Worm (Caenorhabditis elegans) whole organism, L3 larva: ENCODE results near the gene K01A6.8.

Experiments used
- R02D3.7 ChIP-seq: fragments of 150-350 bp; optimal IDR thresholded peaks from 2 replicates; lab custom pipeline; 2014; ENCODE audit warnings: missing biosample characterization, missing genetic modification characterization
- ZK546.5 ChIP-seq: sonication (generic microtip); optimal IDR thresholded peaks from 2 replicates; lab custom pipeline; 2017; ENCODE audit warnings: missing biosample characterization, missing genetic modification characterization
- ama-1 ChIP-seq: fragments of 150-350 bp; optimal IDR thresholded peaks from 2 replicates; lab custom pipeline; 2018
- ceh-16 ChIP-seq: sonication (generic microtip); optimal IDR thresholded peaks from 2 replicates; lab custom pipeline; 2017; ENCODE audit warnings: missing biosample characterization, missing genetic modification characterization
- ceh-28 ChIP-seq: fragments of 150-350 bp; optimal IDR thresholded peaks from 2 replicates; lab custom pipeline; 2014; ENCODE audit warnings: missing biosample characterization, missing genetic modification reagents, missing genetic modification characterization
- ceh-82 ChIP-seq: fragments of 150-350 bp; optimal IDR thresholded peaks from 2 replicates; lab custom pipeline; 2014; ENCODE audit warnings: missing biosample characterization, missing genetic modification characterization
- ceh-9 ChIP-seq: sonication (generic microtip); optimal IDR thresholded peaks from 2 replicates; lab custom pipeline; 2018; ENCODE audit warnings: missing biosample characterization, missing genetic modification characterization
- daf-12 ChIP-seq: fragments of 150-350 bp; optimal IDR thresholded peaks from 2 replicates; lab custom pipeline; 2014; ENCODE audit warnings: missing biosample characterization, missing genetic modification reagents, missing genetic modification characterization
- egl-27 ChIP-seq: sonication (generic microtip); optimal IDR thresholded peaks from 4 replicates; lab custom pipeline; 2017; ENCODE audit warnings: missing biosample characterization, missing genetic modification reagents, missing genetic modification characterization
- egl-5 ChIP-seq: fragments of 150-350 bp; optimal IDR thresholded peaks from 2 replicates; lab custom pipeline; 2017; ENCODE audit warnings: missing biosample characterization, missing genetic modification reagents, missing genetic modification characterization, inconsistent platforms
- elt-1 ChIP-seq: fragments of 150-350 bp; optimal IDR thresholded peaks from 2 replicates; lab custom pipeline; 2014; ENCODE audit warnings: missing biosample characterization, missing genetic modification characterization
- elt-2 ChIP-seq: sonication (generic microtip); optimal IDR thresholded peaks from 2 replicates; lab custom pipeline; 2016; ENCODE audit warnings: missing genetic modification reagents, mild to moderate bottlenecking, missing genetic modification characterization, missing compliant biosample characterization
- fkh-10 ChIP-seq: sonication (generic microtip); optimal IDR thresholded peaks from 2 replicates; lab custom pipeline; 2017; ENCODE audit warnings: missing biosample characterization, missing genetic modification reagents, missing genetic modification characterization
- fkh-2 ChIP-seq: fragments of 150-350 bp; optimal IDR thresholded peaks from 2 replicates; lab custom pipeline; 2014; ENCODE audit warnings: missing biosample characterization, missing genetic modification reagents, missing genetic modification characterization
- jun-1 ChIP-seq: fragments of 150-350 bp; optimal IDR thresholded peaks from 2 replicates; lab custom pipeline; 2014; ENCODE audit warnings: missing biosample characterization, missing genetic modification reagents, missing genetic modification characterization
- lin-39 ChIP-seq: fragments of 150-350 bp; optimal IDR thresholded peaks from 2 replicates; lab custom pipeline; 2018; ENCODE audit warnings: missing biosample characterization, missing genetic modification reagents, missing genetic modification characterization
- lsy-12 ChIP-seq: sonication (generic microtip); optimal IDR thresholded peaks from 2 replicates; lab custom pipeline; 2016; ENCODE audit warnings: mild to moderate bottlenecking, missing genetic modification characterization, missing compliant biosample characterization
- mml-1 ChIP-seq: fragments of 150-350 bp; sonication (generic microtip); optimal IDR thresholded peaks from 3 replicates; lab custom pipeline; 2014; ENCODE audit warnings: missing biosample characterization, missing genetic modification characterization
- nfya-1 ChIP-seq: sonication (generic microtip); optimal IDR thresholded peaks from 2 replicates; lab custom pipeline; 2017; ENCODE audit warnings: missing genetic modification characterization, mild to moderate bottlenecking, missing compliant biosample characterization, antibody characterized with exemption, moderate library complexity; ENCODE audit not compliant: insufficient read depth
- nhr-11 ChIP-seq: fragments of 150-350 bp; optimal IDR thresholded peaks from 2 replicates; lab custom pipeline; 2014; ENCODE audit warnings: missing biosample characterization, missing genetic modification characterization
- nhr-23 ChIP-seq: fragments of 150-350 bp; optimal IDR thresholded peaks from 2 replicates; lab custom pipeline; 2014; ENCODE audit warnings: missing biosample characterization, missing genetic modification reagents, missing genetic modification characterization
- nhr-237 ChIP-seq: fragments of 150-350 bp; optimal IDR thresholded peaks from 2 replicates; lab custom pipeline; 2014; ENCODE audit warnings: missing biosample characterization, missing genetic modification characterization
- nhr-28 ChIP-seq: fragments of 150-350 bp; optimal IDR thresholded peaks from 2 replicates; lab custom pipeline; 2014; ENCODE audit warnings: missing biosample characterization, missing genetic modification characterization
- nhr-43 ChIP-seq: sonication (generic microtip); optimal IDR thresholded peaks from 2 replicates; lab custom pipeline; 2016; ENCODE audit warnings: mild to moderate bottlenecking, missing genetic modification characterization, missing compliant biosample characterization; ENCODE audit not compliant: poor library complexity, severe bottlenecking
- nhr-77 ChIP-seq: fragments of 150-350 bp; optimal IDR thresholded peaks from 2 replicates; lab custom pipeline; 2014; ENCODE audit warnings: missing biosample characterization, missing genetic modification characterization
- pha-4 ChIP-seq: fragments of 150-350 bp; optimal IDR thresholded peaks from 2 replicates; lab custom pipeline; 2014; ENCODE audit warnings: missing biosample characterization, missing genetic modification reagents, missing genetic modification characterization
- pqm-1 ChIP-seq: fragments of 150-350 bp; optimal IDR thresholded peaks from 2 replicates; lab custom pipeline; 2017; ENCODE audit warnings: missing biosample characterization, missing genetic modification characterization, inconsistent platforms
- snpc-4 ChIP-seq: fragments of 150-350 bp; optimal IDR thresholded peaks from 2 replicates; lab custom pipeline; 2014; ENCODE audit warnings: missing biosample characterization, missing genetic modification characterization
- unc-39 ChIP-seq: sonication (generic microtip); optimal IDR thresholded peaks from 4 replicates; lab custom pipeline; 2017; ENCODE audit warnings: missing biosample characterization, missing genetic modification characterization
- ztf-4 ChIP-seq: fragments of 150-350 bp; optimal IDR thresholded peaks from 2 replicates; lab custom pipeline; 2014; ENCODE audit warnings: missing biosample characterization, missing genetic modification characterization

K01A6.8 gene

ce11 chrIV:11748852-11749251 is 11.7 kb upstream of the K01A6.8 start, which contains the start of gene T12A7.6:
Gene T12A7.6 (plus strand): TSS chrIV:11749220.
- TF ChIP-seq mml-1 (tag; lab: Kevin White, UChicago) (no peak), daf-12 (tag; lab: Kevin White, UChicago) (no peak), nhr-11 (tag; lab: Kevin White, UChicago) (no peak), ZK546.5 (tag; lab: Kevin White, UChicago) (no peak), lsy-12 (no peak)
- TF ChIP-seq, all 47 proteins: peak for 0

- TF ChIP-seq ceh-82 (tag; lab: Kevin White, UChicago): no peak
- peak; percentile 9 for TF ChIP-seq elt-2 (tag; lab: Kevin White, UChicago)
- TF ChIP-seq snpc-4 (tag; lab: Kevin White, UChicago): no peak
- TF ChIP-seq pha-4 (tag; lab: Kevin White, UChicago): peak; percentile 28
- TF ChIP-seq ceh-16: no peak
- TF ChIP-seq fkh-10: no peak
- no peak for TF ChIP-seq nhr-28 (tag; lab: Kevin White, UChicago)
- no peak for TF ChIP-seq nhr-237 (tag; lab: Kevin White, UChicago)
- TF ChIP-seq, all 47 proteins: peak for 2
Measured at ce11 chrIV:11745340-11745739, 8.2 kb upstream of the K01A6.8 start, which contains the start of gene gem-4. Gene gem-4 (plus strand): TSS chrIV:11745640.

- TF ChIP-seq fkh-2 (tag; lab: Kevin White, UChicago): peak; percentile 7
- peak; percentile 32 for TF ChIP-seq nfya-1
- TF ChIP-seq nhr-23: no peak
- peak; percentile 22 for TF ChIP-seq snpc-4 (tag; lab: Kevin White, UChicago)
- TF ChIP-seq egl-5 (tag; lab: Kevin White, UChicago): no peak
- no peak for TF ChIP-seq ztf-4 (tag; lab: Kevin White, UChicago)
- no peak for TF ChIP-seq lsy-12
- TF ChIP-seq, all 47 proteins: peak for 3
Measured at ce11 chrIV:11744287-11744686, 7.1 kb upstream of the K01A6.8 start.

- TF ChIP-seq egl-5 (tag; lab: Kevin White, UChicago) (no peak), nhr-77 (tag; lab: Kevin White, UChicago) (no peak), egl-27 (no peak), ztf-4 (tag; lab: Kevin White, UChicago) (no peak), jun-1 (tag; lab: Kevin White, UChicago) (no peak), unc-39 (tag; lab: Kevin White, UChicago) (no peak)
Measured at ce11 chrIV:11743813-11744212, 6.6 kb upstream of the K01A6.8 start.

- TF ChIP-seq nhr-77 (tag; lab: Kevin White, UChicago) (no peak), elt-1 (tag; lab: Kevin White, UChicago) (no peak), nhr-11 (tag; lab: Kevin White, UChicago) (no peak), pha-4 (tag; lab: Kevin White, UChicago) (no peak), nhr-43 (tag; lab: Kevin White, UChicago) (no peak), R02D3.7 (tag; lab: Kevin White, UChicago) (no peak), ceh-28 (tag; lab: Kevin White, UChicago) (no peak), snpc-4 (tag; lab: Kevin White, UChicago) (no peak), elt-2 (tag; lab: Kevin White, UChicago) (no peak), ZK546.5 (tag; lab: Kevin White, UChicago) (no peak), ceh-9 (no peak), pqm-1 (no peak), nhr-23 (no peak), ama-1 (lab: Kevin White, UChicago) (no peak), lin-39 (tag; lab: Kevin White, UChicago) (no peak)
Measured at ce11 chrIV:11742406-11742805, 5.2 kb upstream of the K01A6.8 start, which contains the start of gene K01A6.5. Gene K01A6.5 (plus strand): TSS chrIV:11742706.

ce11 chrIV:11740204-11740603 is 3.0 kb upstream of the K01A6.8 start, which contains the start of gene K01A6.4:
Gene K01A6.4 (minus strand): TSS chrIV:11740304.
- TF ChIP-seq egl-27 (no peak), egl-5 (tag; lab: Kevin White, UChicago) (no peak), jun-1 (tag; lab: Kevin White, UChicago) (no peak)
